Worm (Caenorhabditis elegans) whole organism, midembryonic: Measurements from ENCODE around the gene C45H4.14.

ENCODE experiments used
- klf-2 ChIP-seq: fragments of 200-800 bp; sonication (Bioruptor generic); conservative IDR thresholded peaks from 2 replicates; pipeline ENCODE4 v1.3.6; 2022; ENCODE audit warnings: missing genetic modification reagents, missing genetic modification characterization, missing compliant biosample characterization
- tab-1 ChIP-seq: fragments of 200-800 bp; sonication (Bioruptor generic); IDR thresholded peaks from 2 replicates; pipeline ENCODE4 v1.3.6; 2022; ENCODE audit warnings: missing genetic modification characterization, missing compliant biosample characterization

- TF ChIP-seq klf-2 (GFP tag; lab: Robert Waterston, UW): no peak
- TF ChIP-seq tab-1 (GFP tag; lab: Robert Waterston, UW): no peak
These were observed 12.4 kb downstream of the C45H4.14 start, which contains the start of gene srbc-20 for ce11 chrV:2146795-2147194.
